Worm (Caenorhabditis elegans): ENCODE results near the gene gas-1.

DNA sequence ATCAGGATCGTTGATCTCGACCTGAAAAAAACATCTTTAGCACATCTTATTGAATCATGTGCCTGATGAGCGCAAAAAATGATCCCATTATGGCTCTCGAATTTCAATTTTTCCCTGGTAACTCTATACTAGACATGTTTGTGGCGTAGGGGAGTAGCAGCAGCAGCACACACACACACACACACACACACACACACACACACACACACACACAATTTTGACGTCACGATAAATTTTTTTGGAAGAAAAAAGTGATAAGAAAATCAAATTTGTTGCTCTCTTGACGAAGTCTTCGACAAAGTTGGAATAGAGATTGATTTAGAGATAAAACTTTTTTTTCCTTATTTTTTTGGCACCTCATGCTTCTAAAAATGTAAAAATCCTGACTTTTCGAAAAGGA, 39.4 kb upstream of the gas-1 start:
- TF ChIP-seq ref-1 (GFP tag; conservative IDR thresholded peaks at IDR 0.05): no peak
- TF ChIP-seq flt-1 (GFP tag; IDR thresholded peaks at IDR 0.05): no peak
- no peak for TF ChIP-seq cog-1 (tag; optimal IDR thresholded peaks at IDR 0.05)
- no peak for TF ChIP-seq T22C8.4 (GFP tag; IDR thresholded peaks at IDR 0.05)
- no peak for TF ChIP-seq ztf-29 (GFP tag; IDR thresholded peaks at IDR 0.05)
- TF ChIP-seq ztf-23 (GFP tag; IDR thresholded peaks at IDR 0.05): no peak

All from whole organism, midembryonic.